Fruit fly (Drosophila melanogaster): Measurements from ENCODE around the gene SKIP.

SKIP gene

DNA sequence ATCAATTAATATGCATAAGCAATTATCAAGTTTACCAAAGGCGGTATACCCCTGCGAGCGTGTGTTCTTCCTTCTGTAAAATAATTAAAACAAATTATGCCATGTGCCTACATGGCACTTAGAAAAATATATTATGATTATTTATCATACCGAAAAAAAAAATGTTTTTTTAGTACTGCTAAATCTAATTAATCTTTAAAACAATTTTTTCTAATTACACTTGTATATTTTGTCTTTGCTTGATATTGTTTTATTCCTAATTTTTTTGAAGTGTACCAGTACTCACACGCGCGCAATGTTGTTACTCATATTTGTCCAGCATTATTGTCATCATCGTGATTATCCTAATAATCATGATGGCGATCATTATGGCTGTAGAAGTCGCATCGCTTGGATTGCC, 10.3 kb upstream of the SKIP start:
- TF ChIP-seq psq (optimal IDR thresholded peaks at IDR 0.05) (no peak), usp (GFP tag; optimal IDR thresholded peaks at IDR 0.05) (no peak), pan (optimal IDR thresholded peaks at IDR 0.05) (no peak), EcR (GFP tag; optimal IDR thresholded peaks at IDR 0.05) (no peak), Dll (optimal IDR thresholded peaks at IDR 0.05) (no peak), CG8478 (optimal IDR thresholded peaks at IDR 0.05) (no peak)

DNA sequence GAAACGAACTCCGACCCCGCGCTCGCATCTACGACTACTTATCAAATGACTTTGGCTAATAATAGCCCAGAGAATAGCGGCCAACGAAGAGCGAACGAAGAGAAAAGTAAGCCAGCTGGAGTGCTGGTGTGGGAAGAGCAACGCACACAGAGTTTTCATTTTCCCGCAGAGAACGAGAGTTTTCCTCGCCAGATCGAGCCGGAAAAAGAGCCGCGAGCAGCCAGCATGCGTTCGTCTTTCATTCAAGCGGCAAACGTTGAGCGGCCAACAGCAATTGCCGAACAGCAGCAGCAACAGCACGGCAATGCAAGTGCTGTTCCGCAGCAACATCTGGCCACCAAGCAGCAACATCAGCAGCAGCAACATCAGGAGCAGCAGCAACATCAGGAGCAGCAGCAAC, 8.8 kb upstream of the SKIP start:
- TF ChIP-seq psq (optimal IDR thresholded peaks at IDR 0.05) (no peak), CG8478 (optimal IDR thresholded peaks at IDR 0.05) (no peak), usp (GFP tag; optimal IDR thresholded peaks at IDR 0.05) (no peak), pan (optimal IDR thresholded peaks at IDR 0.05) (no peak), EcR (GFP tag; optimal IDR thresholded peaks at IDR 0.05) (no peak), Dll (optimal IDR thresholded peaks at IDR 0.05) (no peak)

DNA sequence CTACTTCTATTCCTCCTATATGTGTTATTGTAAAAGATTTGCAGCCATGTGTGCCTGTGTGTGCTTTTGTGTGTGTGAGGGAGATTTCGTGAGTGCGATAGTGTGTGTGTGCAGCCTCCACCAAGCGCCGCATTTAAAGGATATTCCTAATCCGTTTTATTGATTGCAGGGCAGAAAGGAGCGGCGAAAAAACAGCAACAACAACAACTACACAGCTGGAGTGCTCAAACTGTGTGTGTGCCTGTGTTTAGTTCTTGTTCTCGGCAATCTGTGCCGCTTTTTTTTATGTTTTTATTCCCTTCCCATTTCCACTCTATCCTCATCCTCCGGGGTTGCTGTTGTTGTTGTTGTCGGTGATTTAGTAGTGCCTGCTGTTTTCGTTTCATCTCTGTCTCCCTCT, 832 bp downstream of the SKIP start:
- TF ChIP-seq usp (GFP tag; optimal IDR thresholded peaks at IDR 0.05) (no peak), pan (optimal IDR thresholded peaks at IDR 0.05) (no peak), CG8478 (optimal IDR thresholded peaks at IDR 0.05) (no peak), psq (optimal IDR thresholded peaks at IDR 0.05) (no peak), Dll (optimal IDR thresholded peaks at IDR 0.05) (no peak), EcR (GFP tag; optimal IDR thresholded peaks at IDR 0.05) (no peak)

DNA sequence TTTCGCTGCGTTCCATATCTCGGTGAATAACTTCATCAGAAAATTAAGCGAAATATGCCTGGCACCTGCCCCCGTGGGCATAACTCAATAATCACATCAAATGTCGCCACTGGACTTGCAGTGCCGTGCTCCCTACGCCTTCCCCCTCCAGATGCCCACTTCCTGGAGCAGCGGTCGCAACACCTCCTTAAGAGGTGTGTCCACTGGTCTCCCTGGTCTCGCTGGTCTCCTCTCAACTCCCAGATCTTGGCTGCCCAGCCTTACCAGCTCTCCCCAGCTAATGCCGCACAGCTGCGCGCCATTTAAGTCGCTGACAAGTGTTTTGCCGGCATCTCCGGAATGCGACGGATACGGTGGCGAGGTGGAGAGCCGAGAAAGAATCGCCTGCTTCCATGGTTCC, 1.9 kb downstream of the SKIP start:
- no peak for TF ChIP-seq usp (GFP tag; optimal IDR thresholded peaks at IDR 0.05)
- TF ChIP-seq Dll (optimal IDR thresholded peaks at IDR 0.05) = no peak
- TF ChIP-seq psq (optimal IDR thresholded peaks at IDR 0.05) = no peak
- TF ChIP-seq pan (optimal IDR thresholded peaks at IDR 0.05) = no peak
- TF ChIP-seq EcR (GFP tag; optimal IDR thresholded peaks at IDR 0.05) = no peak
- no peak for TF ChIP-seq CG8478 (optimal IDR thresholded peaks at IDR 0.05)

DNA sequence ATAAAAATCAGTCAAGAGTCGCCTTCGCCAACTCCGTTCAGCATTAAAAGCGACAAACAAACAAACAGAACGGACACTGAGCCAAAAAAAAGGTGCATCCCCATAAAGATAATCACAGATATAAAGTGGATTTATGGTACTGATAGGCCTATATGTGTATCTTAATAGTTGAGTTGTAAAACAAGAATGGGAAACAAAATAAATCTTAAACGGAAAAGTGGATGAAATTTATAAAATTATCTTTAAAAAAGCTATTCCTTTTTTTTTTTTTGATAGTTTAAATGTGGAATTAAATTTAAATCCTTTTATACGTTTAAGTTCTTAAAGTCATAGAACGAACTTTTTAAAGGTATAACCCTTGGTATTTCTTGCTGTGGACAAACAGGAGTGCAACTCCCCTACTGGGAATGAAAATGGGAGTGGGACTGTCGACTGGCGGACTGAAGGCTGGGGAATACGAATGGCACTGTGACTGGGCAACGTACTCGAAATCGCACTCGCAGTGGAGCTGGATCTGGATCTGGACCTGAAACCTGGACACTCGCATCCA, 3.4 kb downstream of the SKIP start:
- TF ChIP-seq CG8478 (optimal IDR thresholded peaks at IDR 0.05) (no peak), psq (optimal IDR thresholded peaks at IDR 0.05) (no peak), usp (GFP tag; optimal IDR thresholded peaks at IDR 0.05) (no peak), Dll (optimal IDR thresholded peaks at IDR 0.05) (no peak)

DNA sequence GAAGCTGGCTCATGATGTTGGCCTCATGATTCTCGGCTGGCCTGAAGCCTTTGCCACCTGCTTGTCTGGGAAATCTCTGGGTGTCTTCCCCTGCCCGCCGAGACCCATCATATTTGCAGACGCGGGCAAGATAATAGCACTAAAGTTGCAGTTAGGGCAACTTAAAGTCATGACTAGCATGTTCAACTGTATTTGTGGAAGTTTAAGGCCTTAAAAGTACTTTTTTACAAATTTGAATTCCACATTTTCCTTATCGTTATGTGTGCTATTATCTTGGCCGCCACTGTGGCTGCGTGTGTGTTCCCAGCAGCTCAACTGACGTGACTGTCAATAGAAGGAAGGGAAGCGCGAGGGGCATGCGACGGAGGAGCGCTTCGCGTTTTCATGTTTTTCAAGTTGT, 5.5 kb downstream of the SKIP start:
- TF ChIP-seq EcR (GFP tag; optimal IDR thresholded peaks at IDR 0.05) (peak in 1 of 2 experiments; percentile 9), usp (GFP tag; optimal IDR thresholded peaks at IDR 0.05) (no peak)

DNA sequence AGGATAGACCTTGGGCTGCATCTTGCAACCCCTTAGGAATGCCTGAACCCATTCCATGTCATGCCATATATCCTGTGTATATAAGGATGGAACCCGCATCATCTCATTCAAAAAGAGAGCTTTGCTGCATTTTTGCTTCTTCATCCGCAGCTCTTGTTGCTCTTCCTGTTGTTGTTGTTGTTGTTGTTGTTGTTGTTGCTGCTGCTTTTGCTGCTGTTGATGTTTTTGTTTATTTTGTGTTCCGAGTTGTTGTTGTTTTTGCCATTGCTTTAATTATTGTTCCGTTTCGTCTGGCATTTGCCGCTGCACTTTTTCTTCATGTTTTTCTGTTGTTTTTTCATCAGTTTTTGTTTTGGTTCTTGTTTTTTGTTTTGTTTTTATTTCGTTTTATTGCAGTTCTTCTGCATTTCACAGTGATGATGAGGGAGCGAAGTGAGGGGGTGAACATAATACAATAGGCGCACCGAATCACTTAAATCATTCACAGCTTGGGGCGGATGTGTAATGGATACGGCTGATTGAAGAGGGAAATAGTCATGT, 6.4 kb downstream of the SKIP start:
- no peak for TF ChIP-seq EcR (GFP tag; optimal IDR thresholded peaks at IDR 0.05)
- no peak for TF ChIP-seq Dll (optimal IDR thresholded peaks at IDR 0.05)
- TF ChIP-seq usp (GFP tag; optimal IDR thresholded peaks at IDR 0.05) = no peak
- no peak for TF ChIP-seq pan (optimal IDR thresholded peaks at IDR 0.05)
- TF ChIP-seq psq (optimal IDR thresholded peaks at IDR 0.05) = no peak
- no peak for TF ChIP-seq CG8478 (optimal IDR thresholded peaks at IDR 0.05)

DNA sequence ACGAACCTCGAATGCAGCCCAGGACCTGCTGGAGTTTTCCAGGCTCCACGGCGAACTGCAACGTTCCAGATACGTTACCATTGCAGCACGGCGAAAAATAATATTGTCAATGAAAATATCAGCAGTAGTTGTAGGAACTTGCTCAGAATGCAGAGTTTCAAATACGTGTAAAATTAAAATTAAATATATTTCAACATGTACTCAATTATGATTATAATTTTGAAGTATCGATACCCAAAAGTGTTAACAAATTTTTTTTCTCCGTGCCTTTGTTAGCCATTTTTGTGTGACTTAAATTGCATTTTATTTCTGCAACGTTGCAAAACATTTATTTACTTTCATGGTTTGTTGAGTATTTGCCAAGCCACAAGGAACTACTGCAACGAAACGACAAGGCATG, 7.7 kb downstream of the SKIP start:
- TF ChIP-seq usp (GFP tag; optimal IDR thresholded peaks at IDR 0.05) (no peak), CG8478 (optimal IDR thresholded peaks at IDR 0.05) (no peak), Dll (optimal IDR thresholded peaks at IDR 0.05) (no peak), psq (optimal IDR thresholded peaks at IDR 0.05) (no peak)

DNA sequence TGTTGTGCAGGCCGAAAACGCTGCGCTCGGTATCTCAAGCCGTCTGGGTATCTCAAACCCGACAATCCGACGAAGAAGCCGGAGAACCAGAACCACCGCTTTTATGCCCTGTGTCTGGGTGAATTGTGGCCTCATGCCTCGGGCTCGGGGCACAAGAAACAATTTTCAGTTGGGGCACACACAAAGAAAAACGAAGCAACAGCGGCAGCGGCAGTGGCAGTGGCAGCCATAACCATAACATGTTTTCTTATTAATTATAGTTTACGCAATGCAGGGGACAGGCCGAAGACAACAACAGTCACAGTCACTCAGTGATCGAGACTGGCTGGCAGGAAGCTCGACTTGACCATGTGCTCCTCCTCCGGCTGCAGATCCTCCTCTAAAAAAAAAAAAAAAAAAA, 8.9 kb downstream of the SKIP start:
- TF ChIP-seq usp (GFP tag; optimal IDR thresholded peaks at IDR 0.05) = no peak
- TF ChIP-seq pan (optimal IDR thresholded peaks at IDR 0.05) = no peak
- peak; percentile 59 for TF ChIP-seq Dll (optimal IDR thresholded peaks at IDR 0.05)
- no peak for TF ChIP-seq EcR (GFP tag; optimal IDR thresholded peaks at IDR 0.05)
- no peak for TF ChIP-seq psq (optimal IDR thresholded peaks at IDR 0.05)

DNA sequence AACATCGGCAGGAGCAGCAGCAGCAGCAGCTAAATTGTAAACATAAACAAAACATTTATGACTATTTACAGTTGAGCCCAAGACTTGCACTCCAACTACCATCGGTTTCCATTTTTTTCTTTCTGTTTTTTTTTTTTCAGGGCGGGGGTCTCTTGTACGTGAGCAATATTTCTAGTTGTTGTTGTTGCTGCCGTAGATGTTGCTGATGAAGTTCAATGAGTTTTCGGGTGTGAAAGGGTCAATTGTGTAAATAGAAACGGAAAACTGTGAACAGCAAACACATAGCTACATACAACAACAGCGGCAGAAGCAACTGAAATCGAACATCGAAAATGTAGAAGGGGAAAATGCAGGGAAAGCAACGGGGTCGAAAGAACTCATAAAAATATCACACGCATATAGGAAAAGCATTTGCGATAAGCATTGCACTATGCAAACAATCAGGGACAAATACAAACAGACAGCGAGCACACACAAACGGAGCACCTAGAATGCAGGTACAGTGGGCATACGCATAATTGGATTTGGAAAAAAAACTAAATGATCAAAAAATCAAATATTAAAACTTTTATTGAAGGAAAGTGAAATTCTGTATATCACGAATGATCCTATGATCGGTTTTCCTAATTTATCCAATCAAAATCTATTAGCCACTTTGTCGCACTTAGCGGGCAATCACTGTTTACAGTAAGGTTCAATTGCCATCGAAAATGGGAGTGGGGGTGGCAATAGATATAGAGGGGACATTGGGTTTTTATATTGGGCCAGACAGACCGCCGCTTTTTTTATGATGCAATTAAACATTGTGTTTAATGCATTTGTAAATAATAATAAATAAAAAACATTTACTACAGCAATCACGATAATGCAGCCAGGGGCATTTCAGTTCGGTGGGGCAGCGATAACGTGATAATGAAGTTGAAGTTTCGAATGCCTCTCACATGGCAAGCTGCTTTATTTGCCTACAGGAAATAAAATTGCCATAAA, 12.1 kb downstream of the SKIP start:
- TF ChIP-seq pan (optimal IDR thresholded peaks at IDR 0.05) = no peak
- TF ChIP-seq usp (GFP tag; optimal IDR thresholded peaks at IDR 0.05) = no peak
- no peak for TF ChIP-seq EcR (GFP tag; optimal IDR thresholded peaks at IDR 0.05)
- no peak for TF ChIP-seq CG8478 (optimal IDR thresholded peaks at IDR 0.05)
- TF ChIP-seq psq (optimal IDR thresholded peaks at IDR 0.05) = no peak
- TF ChIP-seq Dll (optimal IDR thresholded peaks at IDR 0.05) = no peak

DNA sequence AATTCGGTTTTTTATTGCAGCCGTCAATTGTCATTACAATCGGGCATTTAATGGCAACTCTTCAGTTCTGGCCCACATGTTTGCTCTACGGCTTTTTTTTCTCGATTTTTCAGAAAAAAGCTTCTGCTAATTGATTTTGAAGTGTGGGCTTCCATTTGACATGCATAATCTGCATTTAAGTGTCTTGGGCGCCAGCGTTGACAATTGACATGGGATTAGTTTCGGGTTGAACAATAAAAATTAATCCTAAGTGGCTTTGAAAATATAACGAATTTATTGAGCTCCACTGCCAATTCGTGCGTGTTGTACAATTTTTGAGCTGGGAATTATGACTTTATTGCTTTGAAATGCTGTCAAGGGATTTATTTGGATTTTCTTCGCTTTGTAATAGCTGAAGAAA, 12.9 kb downstream of the SKIP start:
- TF ChIP-seq Dll (optimal IDR thresholded peaks at IDR 0.05) (no peak), psq (optimal IDR thresholded peaks at IDR 0.05) (no peak), CG8478 (optimal IDR thresholded peaks at IDR 0.05) (no peak), pan (optimal IDR thresholded peaks at IDR 0.05) (no peak), EcR (GFP tag; optimal IDR thresholded peaks at IDR 0.05) (no peak), usp (GFP tag; optimal IDR thresholded peaks at IDR 0.05) (no peak)

DNA sequence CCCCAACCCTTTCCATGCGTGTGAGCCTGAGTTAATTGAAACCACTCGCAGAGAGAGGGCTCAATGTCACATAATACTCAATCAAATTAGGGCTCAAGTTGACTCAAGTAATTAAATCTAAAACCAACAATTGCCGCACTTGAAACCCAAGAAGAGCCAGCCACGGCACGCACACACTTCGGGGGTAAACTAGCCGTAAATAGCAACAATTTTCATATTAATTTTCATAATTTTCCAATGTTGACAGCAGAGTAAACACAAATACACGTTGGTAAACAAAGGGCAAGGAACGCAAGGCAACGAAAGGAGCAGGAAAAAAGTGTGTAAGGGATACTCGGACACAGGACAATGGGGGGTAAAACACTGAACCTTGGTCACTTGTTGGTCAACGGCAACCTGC, 13.8 kb downstream of the SKIP start:
- TF ChIP-seq psq (optimal IDR thresholded peaks at IDR 0.05) (no peak), CG8478 (optimal IDR thresholded peaks at IDR 0.05) (no peak), usp (GFP tag; optimal IDR thresholded peaks at IDR 0.05) (no peak), pan (optimal IDR thresholded peaks at IDR 0.05) (no peak), Dll (optimal IDR thresholded peaks at IDR 0.05) (no peak), EcR (GFP tag; optimal IDR thresholded peaks at IDR 0.05) (no peak)

All from whole organism.